Worm (Caenorhabditis elegans): Measurements from ENCODE around the gene mpdu-1.

mpdu-1 gene

DNA sequence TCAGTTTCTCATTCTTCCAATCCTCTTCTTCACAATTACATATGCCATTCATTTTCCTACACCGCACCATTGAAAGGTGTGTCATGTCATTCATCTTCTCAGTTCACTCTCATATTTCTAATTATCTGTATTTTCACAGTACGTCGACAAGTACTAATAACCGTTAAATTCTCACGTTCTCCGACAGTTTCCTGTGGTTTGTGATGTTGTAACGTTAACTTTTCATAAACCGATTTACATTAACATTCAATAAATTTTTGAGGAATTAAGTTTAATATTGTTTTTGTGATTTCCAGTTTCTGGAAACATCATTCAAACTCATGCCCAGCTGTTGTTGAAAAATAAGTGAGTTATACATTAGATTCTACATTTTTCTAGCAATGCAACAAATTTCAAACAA lies 24.6 kb downstream of the mpdu-1 start, which contains the start of gene tmd-2:
Gene tmd-2, plus strand, starts transcription at position 301 of the 400 bp plus-strand sequence.
- TF ChIP-seq hnd-1 (tag; optimal IDR thresholded peaks at IDR 0.05) = no peak
- no peak for TF ChIP-seq ceh-13 (GFP tag; optimal IDR thresholded peaks at IDR 0.05)
- no peak for TF ChIP-seq tbx-37 (GFP tag; conservative IDR thresholded peaks at IDR 0.05)
- TF ChIP-seq hmg-4 (GFP tag; optimal IDR thresholded peaks at IDR 0.05) = no peak
- no peak for TF ChIP-seq sea-1 (GFP tag; conservative IDR thresholded peaks at IDR 0.05)
- TF ChIP-seq aly-1 (tag; optimal IDR thresholded peaks at IDR 0.05) = no peak
- no peak for TF ChIP-seq ets-7 (tag; optimal IDR thresholded peaks at IDR 0.05)
- no peak for TF ChIP-seq flt-1 (GFP tag; IDR thresholded peaks at IDR 0.05)
- no peak for TF ChIP-seq scrt-1 (GFP tag; IDR thresholded peaks at IDR 0.05)
- TF ChIP-seq B0310.2 (tag; optimal IDR thresholded peaks at IDR 0.05) = no peak
- TF ChIP-seq hmbx-1 (tag; optimal IDR thresholded peaks at IDR 0.05) = no peak
- no peak for TF ChIP-seq tra-4 (tag; optimal IDR thresholded peaks at IDR 0.05)
- no peak for TF ChIP-seq ceh-36 (tag; optimal IDR thresholded peaks at IDR 0.05)
- TF ChIP-seq pes-1 (GFP tag; IDR thresholded peaks at IDR 0.05) = no peak

DNA sequence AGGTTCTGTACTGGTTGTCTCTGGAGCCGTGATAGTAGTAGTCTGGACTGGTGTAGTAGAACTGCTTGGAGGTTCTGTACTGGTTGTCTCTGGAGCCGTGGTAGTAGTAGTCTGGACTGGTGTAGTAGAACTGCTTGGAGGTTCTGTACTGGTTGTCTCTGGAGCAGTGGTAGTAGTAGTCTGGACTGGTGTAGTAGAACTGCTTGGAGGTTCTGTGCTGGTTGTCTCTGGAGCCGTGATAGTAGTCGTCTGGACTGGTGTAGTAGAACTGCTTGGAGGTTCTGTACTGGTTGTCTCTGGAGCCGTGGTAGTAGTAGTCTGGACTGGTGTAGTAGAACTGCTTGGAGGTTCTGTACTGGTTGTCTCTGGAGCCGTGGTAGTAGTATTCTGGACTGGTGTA lies 29.6 kb downstream of the mpdu-1 start:
- TF ChIP-seq scrt-1 (GFP tag; IDR thresholded peaks at IDR 0.05) = 0 out of 2 replicates have a peak, but pooled peaks have one; percentile 47

DNA sequence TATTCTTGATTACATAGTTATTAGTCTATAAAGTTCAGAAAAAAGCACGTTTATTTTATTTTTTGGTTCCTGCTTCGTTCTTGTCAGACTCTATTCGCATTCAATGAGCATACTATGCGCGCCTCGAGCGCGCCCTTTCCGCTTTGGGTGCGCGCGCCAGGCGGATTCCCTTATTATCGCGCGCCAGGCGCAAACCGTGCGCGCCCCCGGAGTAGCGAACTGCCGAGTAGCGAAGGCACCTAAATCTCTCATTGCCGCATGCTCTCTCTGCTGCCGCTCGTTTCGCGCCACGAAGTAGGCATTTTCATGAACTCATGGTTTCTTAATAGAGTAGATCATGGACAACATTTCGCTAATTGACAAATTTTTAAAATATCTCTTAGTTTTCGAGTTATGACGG lies 31.9 kb downstream of the mpdu-1 start:
- no peak for TF ChIP-seq scrt-1 (GFP tag; IDR thresholded peaks at IDR 0.05)

DNA sequence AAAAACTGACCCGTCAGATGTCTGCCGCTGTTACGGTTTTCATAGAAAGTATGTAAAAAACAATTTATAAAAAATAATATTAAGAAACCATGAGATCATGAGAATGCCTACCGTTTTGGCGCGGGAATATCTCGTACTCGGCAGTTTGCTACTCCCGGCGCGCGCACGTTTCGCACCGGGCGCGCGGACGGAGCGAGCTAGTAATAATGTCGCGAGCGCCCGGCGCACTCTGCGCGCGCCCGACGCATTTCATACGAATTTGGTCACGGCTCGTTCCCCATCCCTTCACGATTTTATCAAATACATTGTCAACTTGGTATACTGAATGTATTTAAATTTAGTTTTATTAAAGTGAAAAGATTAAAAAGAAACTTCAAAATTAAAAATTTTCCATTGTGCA lies 33.1 kb downstream of the mpdu-1 start:
- TF ChIP-seq sea-1 (GFP tag; conservative IDR thresholded peaks at IDR 0.05) (no peak), flt-1 (GFP tag; IDR thresholded peaks at IDR 0.05) (no peak), B0310.2 (tag; optimal IDR thresholded peaks at IDR 0.05) (no peak), aly-1 (tag; optimal IDR thresholded peaks at IDR 0.05) (no peak), hmbx-1 (tag; optimal IDR thresholded peaks at IDR 0.05) (no peak)

DNA sequence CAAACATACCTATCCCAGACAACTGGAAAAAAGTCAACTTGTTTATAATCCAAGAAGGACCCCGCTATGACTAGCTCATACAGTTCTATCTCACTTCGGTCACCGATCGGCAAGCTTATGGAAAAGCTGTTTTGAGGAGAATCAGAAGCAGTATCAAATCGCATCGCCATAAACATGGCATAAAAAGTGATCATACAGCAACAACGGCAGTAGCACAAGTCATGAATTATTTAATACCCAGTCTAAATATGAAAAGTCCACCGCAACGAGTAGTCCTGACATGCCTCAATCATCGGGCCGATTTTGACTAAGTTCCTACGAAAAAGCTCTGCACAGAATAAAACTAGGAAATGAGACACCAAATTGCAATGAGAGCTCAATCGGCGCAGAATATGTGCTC lies 35.4 kb downstream of the mpdu-1 start:
- TF ChIP-seq hmbx-1 (tag; optimal IDR thresholded peaks at IDR 0.05) (no peak), hmg-4 (GFP tag; optimal IDR thresholded peaks at IDR 0.05) (no peak), tbx-37 (GFP tag; conservative IDR thresholded peaks at IDR 0.05) (no peak), B0310.2 (tag; optimal IDR thresholded peaks at IDR 0.05) (no peak), ama-1 (optimal IDR thresholded peaks at IDR 0.05) (no peak), tbx-11 (GFP tag; IDR thresholded peaks at IDR 0.05) (no peak), pes-1 (GFP tag; IDR thresholded peaks at IDR 0.05) (no peak), ets-7 (tag; optimal IDR thresholded peaks at IDR 0.05) (no peak), flt-1 (GFP tag; IDR thresholded peaks at IDR 0.05) (no peak), scrt-1 (GFP tag; IDR thresholded peaks at IDR 0.05) (no peak), hnd-1 (tag; optimal IDR thresholded peaks at IDR 0.05) (no peak), sea-1 (GFP tag; conservative IDR thresholded peaks at IDR 0.05) (no peak), ceh-13 (GFP tag; optimal IDR thresholded peaks at IDR 0.05) (no peak), ceh-36 (tag; optimal IDR thresholded peaks at IDR 0.05) (no peak)

DNA sequence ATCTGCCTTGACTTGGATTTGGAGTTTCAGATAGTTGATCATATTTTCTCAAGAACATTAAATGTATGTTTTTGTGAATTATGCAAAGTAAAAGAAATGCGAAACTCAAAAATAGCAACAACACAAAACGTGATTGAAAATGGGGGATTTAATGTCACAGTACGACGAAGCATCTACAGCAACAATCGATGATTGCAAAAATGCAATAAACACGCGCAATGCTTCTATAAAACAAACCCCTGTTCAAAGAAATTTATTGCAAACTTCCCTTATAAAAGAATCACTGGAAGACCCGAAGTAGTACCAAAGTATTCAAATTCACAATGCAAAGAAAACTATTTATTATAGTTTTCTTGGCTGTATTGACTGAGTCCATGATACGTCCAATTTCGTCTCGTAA lies 40.8 kb downstream of the mpdu-1 start, which contains the start of gene clec-219:
Gene clec-219, plus strand, starts transcription at position 301 of the 400 bp plus-strand sequence.
- TF ChIP-seq tra-4 (tag; optimal IDR thresholded peaks at IDR 0.05) (no peak), aly-1 (tag; optimal IDR thresholded peaks at IDR 0.05) (no peak), ama-1 (optimal IDR thresholded peaks at IDR 0.05) (no peak), hmbx-1 (tag; optimal IDR thresholded peaks at IDR 0.05) (no peak), pes-1 (GFP tag; IDR thresholded peaks at IDR 0.05) (no peak), hnd-1 (tag; optimal IDR thresholded peaks at IDR 0.05) (no peak), tbx-11 (GFP tag; IDR thresholded peaks at IDR 0.05) (no peak), sea-1 (GFP tag; conservative IDR thresholded peaks at IDR 0.05) (no peak), ceh-13 (GFP tag; optimal IDR thresholded peaks at IDR 0.05) (no peak), tbx-37 (GFP tag; conservative IDR thresholded peaks at IDR 0.05) (no peak), scrt-1 (GFP tag; IDR thresholded peaks at IDR 0.05) (no peak), hmg-4 (GFP tag; optimal IDR thresholded peaks at IDR 0.05) (no peak), B0310.2 (tag; optimal IDR thresholded peaks at IDR 0.05) (no peak), flt-1 (GFP tag; IDR thresholded peaks at IDR 0.05) (no peak)

DNA sequence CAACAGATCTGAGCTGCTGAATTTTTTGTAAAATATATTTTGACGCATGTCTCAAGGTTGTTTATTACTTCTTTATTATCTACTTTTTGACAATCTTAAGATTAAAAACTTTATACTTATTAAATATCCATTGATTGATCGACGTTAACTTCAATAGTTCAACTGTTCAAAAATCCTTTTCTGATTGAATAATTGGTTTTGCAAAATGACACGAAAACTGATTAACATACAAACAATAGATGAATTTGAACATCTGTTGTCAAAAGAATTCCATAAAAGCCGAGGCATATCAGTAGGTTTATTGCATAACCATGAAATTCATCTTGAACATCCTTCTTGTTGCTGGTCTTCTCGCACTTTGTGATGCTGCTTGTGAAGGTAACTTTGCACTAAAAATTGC lies 47.8 kb downstream of the mpdu-1 start, which contains the start of gene W02D7.12:
Gene W02D7.12, plus strand, starts transcription at position 301 of the 400 bp plus-strand sequence.
- no peak for TF ChIP-seq aly-1 (tag; optimal IDR thresholded peaks at IDR 0.05)
- TF ChIP-seq tra-4 (tag; optimal IDR thresholded peaks at IDR 0.05) = no peak
- no peak for TF ChIP-seq F13C5.2 (tag; optimal IDR thresholded peaks at IDR 0.05)
- no peak for TF ChIP-seq flt-1 (GFP tag; IDR thresholded peaks at IDR 0.05)
- no peak for TF ChIP-seq tbx-11 (GFP tag; IDR thresholded peaks at IDR 0.05)
- no peak for TF ChIP-seq sea-1 (GFP tag; conservative IDR thresholded peaks at IDR 0.05)
